Worm (Caenorhabditis elegans): ENCODE measurements around the gene rps-1.

DNA sequence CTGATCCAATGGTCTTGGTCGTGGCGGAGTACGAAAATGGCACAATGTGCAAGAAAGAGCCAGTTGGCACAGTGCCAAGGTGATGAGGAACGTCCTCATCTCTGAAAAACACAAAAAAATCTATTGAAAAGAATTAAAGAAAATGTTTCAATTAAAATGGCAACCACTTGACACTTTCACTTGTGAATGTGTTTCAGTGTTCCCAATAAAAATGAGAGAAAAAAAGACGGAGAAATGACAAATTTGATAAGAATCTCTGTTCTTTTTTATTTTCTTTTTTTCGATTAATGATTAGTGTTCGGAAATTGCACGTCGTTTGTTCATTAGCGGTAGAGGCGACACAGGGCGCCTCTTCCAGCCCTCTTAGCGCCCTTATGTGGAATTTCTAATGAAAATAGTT is 8.4 kb upstream of the rps-1 start, which contains the start of gene ndg-4:
- no peak for TF ChIP-seq snpc-4 (tag; optimal IDR thresholded peaks at IDR 0.05)
- no peak for TF ChIP-seq unc-39 (tag; optimal IDR thresholded peaks at IDR 0.05)
- TF ChIP-seq nhr-76 (tag; optimal IDR thresholded peaks at IDR 0.05), result no peak
- no peak for TF ChIP-seq nhr-28 (tag; optimal IDR thresholded peaks at IDR 0.05)
- TF ChIP-seq nhr-237 (tag; optimal IDR thresholded peaks at IDR 0.05), result no peak
- no peak for TF ChIP-seq elt-1 (tag; optimal IDR thresholded peaks at IDR 0.05; ENCODE audit: borderline replicate concordance, insufficient read depth)
- TF ChIP-seq lin-13 (tag; optimal IDR thresholded peaks at IDR 0.05), result no peak
